Worm (Caenorhabditis elegans): Measurements from ENCODE around the gene C07A12.2.

C07A12.2 gene

DNA sequence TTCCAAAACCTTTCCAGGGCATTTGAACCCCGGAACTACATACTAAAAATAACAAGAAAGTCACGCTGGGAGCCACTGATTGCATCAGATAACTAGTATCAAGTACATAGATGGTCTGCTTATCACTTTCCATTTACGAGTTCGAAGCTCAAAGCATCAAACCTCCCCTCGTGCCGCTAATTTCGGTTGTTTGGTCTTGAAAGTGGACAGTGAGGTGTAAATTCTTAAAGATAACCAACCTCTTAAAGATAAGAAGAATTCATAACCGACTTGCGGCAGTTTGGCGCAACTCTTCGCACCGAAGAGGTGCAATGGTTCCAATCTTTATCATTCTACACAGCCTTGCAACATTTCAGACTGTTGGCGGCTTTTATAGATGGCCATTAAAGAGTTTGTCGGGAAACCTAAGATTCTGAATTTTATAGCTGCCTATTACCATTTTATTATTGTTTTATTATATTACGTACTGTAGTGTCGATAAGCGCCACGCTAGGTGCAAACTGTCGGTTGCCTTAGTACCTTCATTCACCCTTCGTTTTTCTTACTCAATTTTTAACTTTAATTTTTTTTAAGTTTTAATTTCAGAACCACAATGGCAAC is 20.2 kb downstream of the C07A12.2 start, which contains the start of gene amt-4:
Gene amt-4, plus strand, starts transcription at position 586 of the 600 bp plus-strand sequence.
- no peak for TF ChIP-seq lin-13 (GFP tag; optimal IDR thresholded peaks at IDR 0.05)
- TF ChIP-seq vab-7 (GFP tag; IDR thresholded peaks at IDR 0.05): no peak
- no peak for TF ChIP-seq daf-16 (GFP tag; optimal IDR thresholded peaks at IDR 0.05)
- peak; percentile 88 for TF ChIP-seq daf-16 (tag; optimal IDR thresholded peaks at IDR 0.05)
- no peak for TF ChIP-seq ceh-62 (tag; optimal IDR thresholded peaks at IDR 0.05)
- no peak for TF ChIP-seq T26A8.4 (GFP tag; IDR thresholded peaks at IDR 0.05)
- TF ChIP-seq dmd-8 (GFP tag; IDR thresholded peaks at IDR 0.05): no peak
- TF ChIP-seq dve-1 (tag; optimal IDR thresholded peaks at IDR 0.05; ENCODE audit: insufficient read depth): peak; percentile 83
- no peak for TF ChIP-seq set-16 (GFP tag; IDR thresholded peaks at IDR 0.05)
- no peak for TF ChIP-seq fos-1 (tag; optimal IDR thresholded peaks at IDR 0.05)
- TF ChIP-seq sdz-12 (GFP tag; optimal IDR thresholded peaks at IDR 0.05): no peak
- TF ChIP-seq Y105C5A.15 (GFP tag; IDR thresholded peaks at IDR 0.05): no peak
- TF ChIP-seq lin-38 (GFP tag; IDR thresholded peaks at IDR 0.05): no peak
- peak; percentile 45 for TF ChIP-seq nhr-10 (tag; optimal IDR thresholded peaks at IDR 0.05)
- TF ChIP-seq nhr-28 (tag; optimal IDR thresholded peaks at IDR 0.05): peak; percentile 87
- no peak for TF ChIP-seq lin-1 (GFP tag; IDR thresholded peaks at IDR 0.05)
- no peak for TF ChIP-seq nhr-111 (GFP tag; optimal IDR thresholded peaks at IDR 0.05)
- TF ChIP-seq rbr-2 (tag; optimal IDR thresholded peaks at IDR 0.05): no peak
- TF ChIP-seq nhr-48 (tag; optimal IDR thresholded peaks at IDR 0.05): peak; percentile 90
- TF ChIP-seq fkh-10 (GFP tag; optimal IDR thresholded peaks at IDR 0.05): no peak
- TF ChIP-seq nhr-42 (GFP tag; IDR thresholded peaks at IDR 0.05): no peak
- peak; percentile 84 for TF ChIP-seq aha-1 (tag)
- no peak for TF ChIP-seq zip-11 (GFP tag; IDR thresholded peaks at IDR 0.05)
- no peak for TF ChIP-seq nhr-6 (tag; optimal IDR thresholded peaks at IDR 0.05)
- TF ChIP-seq lin-29 (GFP tag; IDR thresholded peaks at IDR 0.05): no peak
- TF ChIP-seq ceh-20 (GFP tag; IDR thresholded peaks at IDR 0.05): no peak
- TF ChIP-seq nhr-102 (tag; optimal IDR thresholded peaks at IDR 0.05): peak; percentile 61
- TF ChIP-seq hlh-30 (tag; optimal IDR thresholded peaks at IDR 0.05; ENCODE audit: insufficient read depth): peak; percentile 52
- TF ChIP-seq php-3 (GFP tag; IDR thresholded peaks at IDR 0.05): peak; percentile 99
- no peak for TF ChIP-seq ztf-7 (tag; optimal IDR thresholded peaks at IDR 0.05)
- no peak for TF ChIP-seq F37D6.2 (tag; optimal IDR thresholded peaks at IDR 0.05)
- no peak for TF ChIP-seq zfp-2 (tag; optimal IDR thresholded peaks at IDR 0.05)
- TF ChIP-seq F26F4.8 (GFP tag; conservative IDR thresholded peaks at IDR 0.05): no peak
- TF ChIP-seq mes-2 (tag; optimal IDR thresholded peaks at IDR 0.05; ENCODE audit: poor library complexity, severe bottlenecking): no peak
- TF ChIP-seq lim-7 (GFP tag; IDR thresholded peaks at IDR 0.05): no peak
- no peak for TF ChIP-seq Y75B8A.6 (GFP tag; IDR thresholded peaks at IDR 0.05)
- TF ChIP-seq ztf-11 (tag; optimal IDR thresholded peaks at IDR 0.05): no peak
- peak; percentile 48; the same call in 1 of the 2 replicates for TF ChIP-seq tra-1 (GFP tag; IDR thresholded peaks at IDR 0.05)
- no peak for TF ChIP-seq unc-39 (tag; optimal IDR thresholded peaks at IDR 0.05)
- no peak for TF ChIP-seq nhr-25 (tag; optimal IDR thresholded peaks at IDR 0.05; ENCODE audit: borderline replicate concordance, insufficient read depth)
- no peak for TF ChIP-seq snpc-4 (tag; optimal IDR thresholded peaks at IDR 0.05)
- TF ChIP-seq cey-2 (tag; optimal IDR thresholded peaks at IDR 0.05; ENCODE audit: borderline replicate concordance, insufficient read depth): no peak
- peak; percentile 92 for TF ChIP-seq pqm-1 (tag; optimal IDR thresholded peaks at IDR 0.05)
- no peak for TF ChIP-seq lin-15B (tag; optimal IDR thresholded peaks at IDR 0.05)
- TF ChIP-seq lir-3 (tag; optimal IDR thresholded peaks at IDR 0.05): no peak
- peak in 1 of 2 experiments; percentile 86 for TF ChIP-seq mdl-1 (tag; optimal IDR thresholded peaks at IDR 0.05)
- TF ChIP-seq lin-39 (tag; optimal IDR thresholded peaks at IDR 0.05): no peak
- TF ChIP-seq ama-1 (optimal IDR thresholded peaks at IDR 0.05): no peak
- TF ChIP-seq skn-1 (tag; optimal IDR thresholded peaks at IDR 0.05): no peak
- TF ChIP-seq hlh-11 (tag; optimal IDR thresholded peaks at IDR 0.05): peak; percentile 85
- no peak for TF ChIP-seq F49E8.2 (tag; optimal IDR thresholded peaks at IDR 0.05; ENCODE audit: borderline replicate concordance)
- no peak for TF ChIP-seq daf-8 (GFP tag; IDR thresholded peaks at IDR 0.05)
